Fruit fly (Drosophila melanogaster) whole organism, larva: ENCODE results near the gene GluProRS.

Experiments used
- noc ChIP-seq: fragments of 200-800 bp; sonication (Bioruptor generic); optimal IDR thresholded peaks from 3 replicates; lab custom pipeline; 2019; ENCODE audit warnings: missing biosample characterization, mild to moderate bottlenecking, missing genetic modification characterization, moderate library complexity

Gene GluProRS

DNA sequence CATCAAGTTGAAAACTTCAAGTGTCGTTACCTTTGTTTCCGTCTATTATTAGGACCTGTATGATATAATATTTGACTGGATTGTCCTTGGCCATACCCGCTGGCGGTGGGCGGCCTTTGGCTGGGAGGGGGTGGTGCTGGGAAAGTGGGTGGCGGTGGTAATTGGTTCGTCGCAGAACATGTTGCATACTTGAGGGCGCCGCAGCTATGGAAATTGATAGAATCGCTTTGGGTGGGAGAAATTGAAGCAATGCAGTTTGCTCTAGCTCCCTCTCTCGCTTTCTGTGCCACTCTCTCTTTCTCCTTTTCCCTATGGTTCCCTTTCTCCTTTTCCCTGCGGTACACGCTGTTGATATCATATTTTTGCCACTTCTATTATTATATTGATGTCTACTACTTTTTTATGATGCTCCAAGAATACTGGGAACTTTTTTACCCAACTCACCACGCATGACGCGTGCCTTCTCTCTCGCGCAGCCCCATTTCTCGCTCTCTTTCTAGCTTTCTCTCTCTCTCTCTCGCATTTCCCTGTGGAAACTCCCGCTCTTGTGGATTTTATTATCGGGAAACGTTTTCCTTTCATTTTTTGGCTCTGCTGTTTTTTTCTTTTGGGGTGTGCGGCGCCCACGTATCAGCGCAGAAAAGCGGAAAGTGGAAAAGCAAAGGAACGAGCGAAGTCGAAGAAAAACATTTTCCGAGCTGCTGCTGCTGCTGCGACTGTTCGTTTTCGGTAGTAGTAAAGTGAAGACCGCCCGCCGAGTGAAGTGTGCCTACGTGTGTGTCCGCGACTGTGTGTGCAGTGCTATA is 6.9 kb upstream of the GluProRS start:
- TF ChIP-seq noc: no peak

DNA sequence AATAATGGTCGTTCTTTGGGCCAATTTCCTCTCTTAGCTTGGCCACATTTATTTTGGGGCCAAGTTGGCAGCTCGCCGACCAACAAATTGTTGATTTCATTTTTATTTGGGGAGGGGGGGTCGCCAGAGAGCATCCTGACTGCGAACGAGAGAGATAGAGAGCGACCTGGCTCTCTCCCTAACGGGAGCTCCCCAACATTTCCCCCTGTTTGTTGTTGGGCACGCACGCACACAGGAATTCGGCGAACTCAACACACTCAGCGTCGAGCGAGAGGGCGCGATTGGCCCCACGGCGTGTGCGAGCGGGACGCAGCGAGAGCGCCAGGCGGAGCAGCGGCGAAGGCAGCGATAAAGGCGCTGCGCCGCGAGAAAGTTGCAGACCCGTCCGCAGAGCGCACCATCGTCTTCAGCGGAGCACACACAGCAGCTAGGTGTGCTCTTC is 4.6 kb upstream of the GluProRS start, which contains the start of gene CG31140:
Gene CG31140, plus strand, starts transcription at position 400 of the 442 bp plus-strand sequence.
- TF ChIP-seq noc: no peak

DNA sequence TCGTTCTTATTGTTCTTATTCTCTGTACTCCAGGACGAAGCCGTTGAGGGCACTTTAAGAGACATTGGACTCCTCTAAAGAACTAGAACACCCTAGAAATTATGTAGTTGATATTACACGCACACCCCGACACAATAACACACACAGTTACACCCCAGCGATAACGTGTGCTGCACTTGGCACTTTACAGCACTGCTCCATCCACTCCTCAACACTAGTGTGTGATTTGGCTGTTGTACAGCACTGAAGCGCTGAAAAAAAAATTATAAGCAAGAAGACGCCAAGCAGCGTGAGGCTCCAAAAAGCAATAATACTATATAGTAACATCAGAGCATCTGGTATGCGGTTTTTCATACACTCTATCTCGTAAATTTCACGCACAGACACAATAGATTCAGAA is 2.7 kb upstream of the GluProRS start:
- no peak for TF ChIP-seq noc

DNA sequence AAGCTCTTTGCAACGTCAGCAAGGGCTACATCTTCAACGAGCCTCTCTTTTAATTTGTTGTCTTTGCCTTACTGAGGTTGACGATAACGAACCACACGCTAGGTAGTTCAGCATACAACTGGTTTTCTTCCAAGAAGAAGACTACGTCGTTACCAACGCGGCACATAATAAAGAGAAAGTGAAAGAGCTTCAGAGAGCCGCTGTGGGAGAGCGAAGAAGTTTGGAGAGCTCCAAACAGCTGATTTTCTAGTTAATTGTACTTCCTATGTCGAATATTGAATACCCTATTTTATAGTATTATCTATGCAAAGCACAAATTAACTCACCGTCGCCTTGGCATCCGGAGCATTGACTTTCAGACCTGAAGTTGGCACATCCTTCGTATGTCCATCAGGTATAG is 2.8 kb downstream of the GluProRS start:
- TF ChIP-seq noc: no peak

DNA sequence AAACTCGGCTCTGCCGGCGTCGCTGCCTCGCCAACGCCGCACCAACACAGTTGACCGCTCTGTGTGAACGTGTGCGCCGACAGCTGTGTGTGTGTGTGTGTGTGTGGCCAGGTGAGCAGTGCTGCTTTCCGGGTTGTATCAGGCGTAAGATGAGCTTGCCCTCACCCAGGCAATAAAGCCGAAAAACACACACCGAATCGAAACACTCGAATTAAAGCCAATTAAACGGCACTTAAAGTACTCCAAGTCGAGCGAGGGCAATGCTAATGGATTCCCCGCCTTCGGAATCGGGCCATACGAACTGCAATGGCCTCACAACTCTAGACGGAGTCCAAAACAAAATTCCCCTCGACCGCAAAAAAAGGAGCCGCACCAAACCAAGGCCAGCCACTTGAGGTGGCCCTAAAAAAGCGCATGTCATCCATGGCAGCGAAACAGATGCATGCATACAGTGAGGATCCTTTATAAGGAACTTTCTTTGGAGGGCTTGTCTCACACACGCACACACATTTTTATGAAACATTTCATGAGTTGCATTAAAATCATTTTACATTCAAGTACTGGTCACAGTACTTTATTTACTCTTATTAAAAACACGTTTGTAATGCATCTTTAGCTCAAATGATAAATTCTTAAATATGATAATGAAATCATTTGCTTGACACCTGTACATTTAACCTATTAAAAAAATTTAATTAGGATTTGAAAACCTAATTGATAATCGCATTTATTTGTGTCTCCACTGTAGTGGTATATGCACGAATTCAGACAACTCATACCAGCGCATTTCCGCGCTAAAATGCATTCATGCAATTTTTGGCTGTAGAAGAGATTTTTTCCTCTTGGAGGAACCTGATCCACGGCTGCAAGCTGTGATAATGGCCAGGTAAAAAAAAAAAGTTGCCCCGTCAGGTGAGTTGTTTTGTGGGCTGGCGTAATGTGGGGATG is 9.5 kb downstream of the GluProRS start:
- TF ChIP-seq noc: no peak

DNA sequence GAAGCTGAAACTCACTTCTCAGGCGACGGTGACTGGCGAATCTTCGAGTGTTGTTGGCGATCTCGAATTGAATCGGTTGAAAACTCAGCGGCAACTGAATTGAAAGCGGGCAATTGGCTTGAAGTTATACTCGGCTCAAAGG is 10.0 kb downstream of the GluProRS start, which contains the start of gene CG12268:
Gene CG12268, minus strand, starts transcription at position 101 of the 142 bp plus-strand sequence.
- TF ChIP-seq noc: no peak

DNA sequence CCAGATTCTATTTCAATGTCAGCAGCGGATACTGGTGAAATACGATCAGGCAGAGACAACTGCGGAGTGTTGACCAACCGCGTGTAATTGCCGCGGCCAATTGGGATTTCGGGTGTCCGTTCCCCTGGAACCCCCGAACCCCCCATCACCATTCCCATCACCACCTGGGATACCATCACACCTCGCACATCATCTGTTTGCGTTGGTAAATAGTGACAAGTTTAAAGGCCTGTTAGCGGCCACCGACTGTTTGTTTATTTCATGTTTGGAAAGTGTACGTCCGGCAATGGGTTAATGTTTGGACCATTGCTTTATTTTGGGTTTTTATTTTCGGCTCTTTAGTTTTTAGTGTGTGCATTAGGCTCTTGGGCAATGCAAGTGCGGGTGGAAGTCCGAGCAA is 11.2 kb downstream of the GluProRS start:
- no peak for TF ChIP-seq noc

DNA sequence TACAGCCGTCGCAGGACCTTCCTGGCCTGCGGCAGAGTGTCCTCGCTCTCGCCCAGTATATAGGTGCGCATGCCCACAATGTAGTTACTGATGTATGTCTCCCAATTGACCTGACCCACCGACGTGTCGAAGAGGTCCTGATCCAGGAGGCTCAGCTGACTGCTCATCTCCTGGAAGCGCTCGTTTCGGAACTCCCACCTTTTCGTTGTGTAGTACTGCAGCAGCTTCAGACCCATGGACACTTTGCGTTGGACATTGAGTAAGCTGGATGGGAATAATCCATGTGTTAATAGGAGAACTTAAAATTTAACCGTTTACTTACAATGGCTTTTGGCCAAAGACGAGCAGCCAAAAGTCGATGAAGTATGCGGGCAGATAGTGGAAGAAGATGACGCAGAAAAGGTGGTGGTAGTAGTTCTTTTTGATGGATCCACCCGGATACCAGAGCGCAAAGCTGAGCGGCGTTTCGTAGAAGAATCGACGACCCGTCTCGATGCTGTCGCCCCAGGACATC is 14.3 kb downstream of the GluProRS start:
- TF ChIP-seq noc: no peak

DNA sequence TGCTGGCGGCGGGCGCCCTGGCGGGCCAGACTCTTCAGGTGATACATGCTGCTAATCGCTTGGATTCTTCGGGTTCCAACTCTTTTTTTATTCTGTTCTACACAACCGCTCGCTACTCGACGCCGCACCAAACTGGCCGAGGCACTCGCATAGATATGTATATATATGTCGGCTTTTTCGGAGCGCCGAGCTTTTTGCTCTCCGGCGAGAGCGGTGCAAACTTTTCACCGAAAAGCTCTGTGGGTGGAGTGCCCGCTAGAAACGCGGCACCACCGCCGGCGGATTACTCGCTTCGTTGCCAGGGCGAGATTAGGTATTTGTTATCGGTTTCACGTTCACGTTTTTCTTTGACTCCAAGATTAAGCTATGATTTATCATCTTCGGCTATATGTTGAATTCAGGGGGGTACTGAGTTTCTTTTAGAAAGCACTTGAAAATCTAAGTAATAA is 15.2 kb downstream of the GluProRS start, which contains the start of gene Gdh:
Gene Gdh, minus strand, starts transcription at position 137 of the 449 bp plus-strand sequence.
- peak; percentile 59 for TF ChIP-seq noc

DNA sequence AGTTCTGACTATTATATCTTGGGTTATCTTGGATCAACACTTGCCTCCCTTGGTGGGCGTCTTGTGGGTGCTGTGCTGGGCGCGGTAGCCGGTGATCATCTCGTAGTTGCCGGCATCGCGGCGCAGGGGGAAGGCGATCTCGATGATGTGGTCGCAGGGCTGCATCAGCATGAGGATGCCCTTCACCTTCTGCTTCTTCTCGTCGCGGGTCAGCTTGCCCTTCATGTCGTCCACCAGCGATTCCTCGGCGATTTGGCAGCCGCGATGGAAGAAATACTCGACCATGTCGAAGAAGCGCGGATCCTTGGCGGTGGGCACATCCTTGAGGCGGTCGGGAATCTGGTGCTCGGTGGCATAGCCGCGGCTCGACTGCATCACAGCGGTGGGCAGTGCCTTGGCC is 15.6 kb downstream of the GluProRS start:
- TF ChIP-seq noc: no peak

DNA sequence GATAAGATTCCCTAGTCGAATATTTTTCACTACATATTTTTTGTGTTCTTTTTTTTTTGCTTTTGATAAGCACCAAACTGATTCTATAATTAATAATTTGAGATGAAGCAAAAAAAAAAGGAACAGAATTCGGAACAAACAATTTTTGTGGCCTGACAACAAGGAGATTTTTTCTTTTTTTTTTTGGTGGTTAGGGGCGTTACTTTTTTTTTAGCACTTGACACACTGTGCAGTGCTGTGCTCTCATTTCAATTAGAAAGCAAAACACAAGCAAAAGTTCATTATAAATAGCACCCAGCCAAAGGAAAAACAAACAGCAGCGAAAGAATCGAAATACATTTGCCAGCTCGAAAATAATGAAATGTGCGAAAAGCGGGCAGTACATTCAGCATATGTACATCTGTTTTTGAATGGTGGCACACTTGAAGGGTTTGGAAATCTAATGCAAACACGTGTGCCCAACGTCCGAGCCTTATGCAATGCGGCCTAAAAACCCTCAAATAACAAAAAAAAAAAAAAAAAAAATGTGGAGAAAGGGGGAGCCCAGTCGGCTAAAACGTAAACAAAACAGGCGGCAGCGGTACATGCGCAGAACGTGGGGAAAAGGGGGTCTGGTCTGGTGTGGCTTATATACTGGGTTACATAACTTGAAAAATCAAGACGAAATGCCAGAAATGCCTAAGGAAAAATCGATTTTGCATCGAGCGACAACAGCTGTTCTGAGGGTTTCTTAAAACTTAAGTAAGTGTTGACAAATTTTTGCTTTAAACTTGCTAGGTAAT is 16.4 kb downstream of the GluProRS start:
- TF ChIP-seq noc: peak; percentile 37

DNA sequence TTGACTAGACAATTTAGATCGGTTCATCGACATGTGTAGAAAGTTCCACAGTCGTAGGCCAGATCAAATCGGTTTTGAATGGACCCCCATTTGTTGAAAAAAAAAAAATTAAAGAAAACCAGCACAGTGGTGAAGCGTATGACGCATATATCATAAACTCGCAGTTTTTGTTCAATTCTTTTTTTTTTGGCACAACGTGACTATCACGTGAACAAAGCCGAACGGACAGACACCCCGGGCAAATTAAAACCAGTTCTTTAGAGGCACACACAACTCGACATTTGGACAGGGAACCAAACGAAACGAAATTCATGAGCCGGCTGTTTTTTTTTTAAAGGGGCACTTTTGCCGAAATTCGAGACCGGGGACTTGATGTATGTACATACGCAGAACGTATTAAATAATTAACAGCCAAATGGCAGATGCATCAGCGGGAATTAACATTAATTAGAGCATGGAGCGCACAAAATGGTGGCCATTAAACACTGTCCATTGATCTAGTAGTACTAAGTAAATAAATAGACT is 17.3 kb downstream of the GluProRS start:
- TF ChIP-seq noc: no peak

DNA sequence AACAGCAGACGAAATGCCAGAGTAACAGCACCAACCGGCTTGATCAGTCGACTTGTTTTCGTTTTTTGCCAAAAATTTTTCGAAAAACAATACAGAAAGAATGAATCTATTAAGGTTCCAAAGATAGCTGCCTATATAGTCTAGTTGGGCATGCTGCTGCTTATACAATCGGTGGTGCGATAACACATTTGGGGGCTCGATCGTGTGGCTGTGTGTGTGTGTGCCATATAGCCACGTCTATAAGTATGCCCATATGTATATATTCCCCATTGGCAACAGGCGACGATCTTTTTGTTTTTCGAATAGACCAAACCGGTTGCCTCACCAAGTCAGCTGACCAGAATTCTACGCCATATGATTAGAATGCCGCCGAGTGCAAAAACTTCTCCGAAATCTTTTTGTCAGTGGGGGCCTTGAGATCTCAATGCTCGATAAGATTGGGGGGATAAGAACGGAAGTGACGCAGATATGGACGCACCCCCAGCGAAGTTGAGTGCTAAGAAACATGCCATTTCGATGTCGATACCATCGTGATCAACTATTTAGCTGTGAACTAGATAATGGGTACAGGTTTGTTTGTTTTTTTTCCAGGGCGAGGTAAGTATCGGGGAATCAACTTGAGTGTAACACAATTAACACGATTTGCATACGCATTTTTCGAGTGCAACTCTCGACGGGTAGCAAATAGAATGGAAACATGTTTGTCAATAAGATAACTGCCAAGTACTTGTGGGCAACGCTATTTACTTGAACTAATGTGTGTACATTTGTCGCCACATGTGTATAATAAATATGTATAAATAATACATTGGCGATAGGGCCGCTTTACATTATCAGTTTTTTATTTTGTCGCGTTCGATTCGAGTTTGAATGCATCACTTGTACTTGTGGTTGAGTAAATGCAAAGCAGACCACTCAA is 18.0 kb downstream of the GluProRS start:
- TF ChIP-seq noc: no peak

DNA sequence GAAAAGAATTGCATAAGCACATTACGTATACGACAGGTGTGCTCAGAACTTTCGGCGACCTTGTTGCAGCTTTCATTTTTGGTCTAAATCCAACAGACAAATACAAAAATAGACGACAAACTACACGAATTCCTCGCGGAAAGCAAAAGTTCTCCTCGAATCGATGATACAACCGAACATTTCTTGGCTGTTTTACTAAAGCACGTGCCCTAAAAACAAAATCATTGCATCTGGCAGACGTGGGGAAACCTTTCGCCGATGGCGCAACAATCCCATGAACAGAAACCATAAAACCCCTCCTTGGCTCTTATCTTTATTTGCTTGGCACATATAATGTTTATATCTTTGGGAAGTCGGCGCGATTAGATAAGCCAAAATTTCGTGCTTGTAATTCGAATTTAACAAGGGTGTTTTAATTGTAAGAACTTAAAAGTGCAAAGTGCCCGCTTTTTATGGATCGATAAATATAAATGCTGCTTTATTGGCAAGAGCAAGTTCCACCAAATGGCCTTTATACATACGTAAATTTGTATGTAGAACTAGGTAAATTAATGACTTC is 19.5 kb downstream of the GluProRS start:
- TF ChIP-seq noc: no peak
